Worm (Caenorhabditis elegans): ENCODE data around the gene hint-3.

Gene hint-3

ce11 chrV:7747987-7748607 is 12.2 kb upstream of the hint-3 start:
- TF ChIP-seq Y56A3A.18 (GFP tag; IDR thresholded peaks at IDR 0.05) (no peak), let-607 (tag; optimal IDR thresholded peaks at IDR 0.05) (peak; percentile 90 to 94), nhr-90 (tag; optimal IDR thresholded peaks at IDR 0.05) (peak; percentile 3), unc-62 (GFP tag; optimal IDR thresholded peaks at IDR 0.05) (peak; percentile 58), ets-4 (GFP tag; optimal IDR thresholded peaks at IDR 0.05) (peak; percentile 79), ztf-22 (GFP tag; optimal IDR thresholded peaks at IDR 0.05) (peak; percentile 67), hsf-1 (GFP tag; IDR thresholded peaks at IDR 0.05) (no peak), nhr-80 (tag; optimal IDR thresholded peaks at IDR 0.05) (peak; percentile 92), T26A5.8 (tag; optimal IDR thresholded peaks at IDR 0.05) (no peak), atf-7 (tag; optimal IDR thresholded peaks at IDR 0.05) (peak; percentile 87), mes-4 (tag; optimal IDR thresholded peaks at IDR 0.05) (no peak)

ce11 chrV:7749708-7750107 is 10.6 kb upstream of the hint-3 start:
- TF ChIP-seq ztf-3 (GFP tag; optimal IDR thresholded peaks at IDR 0.05) (no peak), nhr-80 (tag; optimal IDR thresholded peaks at IDR 0.05) (peak; percentile 62), let-607 (tag; optimal IDR thresholded peaks at IDR 0.05) (peak; percentile 85 to 92)

- TF ChIP-seq ama-1 (optimal IDR thresholded peaks at IDR 0.05): no peak
- no peak for TF ChIP-seq ama-1 (GFP tag; optimal IDR thresholded peaks at IDR 0.05)
- TF ChIP-seq K12H6.12 (tag; optimal IDR thresholded peaks at IDR 0.05): no peak
- TF ChIP-seq bed-1 (GFP tag; IDR thresholded peaks at IDR 0.05): no peak
Measured at ce11 chrV:7754557-7754956, 5.7 kb upstream of the hint-3 start, which contains the start of gene T05B11.4. TSS of gene T05B11.4 (minus strand) at chrV:7754657.

ce11 chrV:7755991-7756390 is 4.3 kb upstream of the hint-3 start:
- TF ChIP-seq ekl-4 (GFP tag; IDR thresholded peaks at IDR 0.05) (no peak), efl-1 (GFP tag; optimal IDR thresholded peaks at IDR 0.05) (no peak), egl-18 (GFP tag; IDR thresholded peaks at IDR 0.05) (no peak), Y53G8AR.9 (GFP tag; conservative IDR thresholded peaks at IDR 0.05) (no peak), nhr-120 (GFP tag; IDR thresholded peaks at IDR 0.05) (no peak), sptf-2 (GFP tag; optimal IDR thresholded peaks at IDR 0.05) (no peak), chd-7 (tag; optimal IDR thresholded peaks at IDR 0.05) (no peak), aptf-2 (GFP tag; conservative IDR thresholded peaks at IDR 0.05) (no peak), F10E7.11 (tag; optimal IDR thresholded peaks at IDR 0.05) (no peak), attf-3 (GFP tag; conservative IDR thresholded peaks at IDR 0.05) (no peak), Y67H2A.10 (GFP tag; conservative IDR thresholded peaks at IDR 0.05) (no peak), madf-3 (GFP tag; IDR thresholded peaks at IDR 0.05) (no peak), rcor-1 (GFP tag; IDR thresholded peaks at IDR 0.05) (no peak), mcd-1 (GFP tag; IDR thresholded peaks at IDR 0.05) (no peak)

- peak; percentile 33 for TF ChIP-seq lin-40 (tag; optimal IDR thresholded peaks at IDR 0.05)
- peak; percentile 73 for TF ChIP-seq K12H6.12 (tag; optimal IDR thresholded peaks at IDR 0.05)
- no peak for TF ChIP-seq let-607 (tag; optimal IDR thresholded peaks at IDR 0.05)
- peak in 1 of 3 experiments; percentile 5 for TF ChIP-seq lin-35 (GFP tag; optimal IDR thresholded peaks at IDR 0.05)
- TF ChIP-seq ceh-27 (GFP tag; optimal IDR thresholded peaks at IDR 0.05): peak; percentile 44
- no peak for TF ChIP-seq efl-1 (GFP tag; optimal IDR thresholded peaks at IDR 0.05)
- TF ChIP-seq D2030.7 (GFP tag; IDR thresholded peaks at IDR 0.05): no peak
- no peak for TF ChIP-seq hrde-1 (tag; optimal IDR thresholded peaks at IDR 0.05; ENCODE audit: borderline replicate concordance)
- TF ChIP-seq snpc-1.3 (tag; optimal IDR thresholded peaks at IDR 0.05; ENCODE audit: insufficient read depth): no peak
- peak; percentile 61 for TF ChIP-seq somi-1 (GFP tag; optimal IDR thresholded peaks at IDR 0.05)
Measured at ce11 chrV:7759270-7759669, 1.0 kb upstream of the hint-3 start.

All from whole organism, young adult.